Fruit fly (Drosophila melanogaster): ENCODE results near the gene Ubx.
A peak's percentile ranks its signal among the peaks of the same experiment; 100 is the strongest.

Ubx gene

DNA sequence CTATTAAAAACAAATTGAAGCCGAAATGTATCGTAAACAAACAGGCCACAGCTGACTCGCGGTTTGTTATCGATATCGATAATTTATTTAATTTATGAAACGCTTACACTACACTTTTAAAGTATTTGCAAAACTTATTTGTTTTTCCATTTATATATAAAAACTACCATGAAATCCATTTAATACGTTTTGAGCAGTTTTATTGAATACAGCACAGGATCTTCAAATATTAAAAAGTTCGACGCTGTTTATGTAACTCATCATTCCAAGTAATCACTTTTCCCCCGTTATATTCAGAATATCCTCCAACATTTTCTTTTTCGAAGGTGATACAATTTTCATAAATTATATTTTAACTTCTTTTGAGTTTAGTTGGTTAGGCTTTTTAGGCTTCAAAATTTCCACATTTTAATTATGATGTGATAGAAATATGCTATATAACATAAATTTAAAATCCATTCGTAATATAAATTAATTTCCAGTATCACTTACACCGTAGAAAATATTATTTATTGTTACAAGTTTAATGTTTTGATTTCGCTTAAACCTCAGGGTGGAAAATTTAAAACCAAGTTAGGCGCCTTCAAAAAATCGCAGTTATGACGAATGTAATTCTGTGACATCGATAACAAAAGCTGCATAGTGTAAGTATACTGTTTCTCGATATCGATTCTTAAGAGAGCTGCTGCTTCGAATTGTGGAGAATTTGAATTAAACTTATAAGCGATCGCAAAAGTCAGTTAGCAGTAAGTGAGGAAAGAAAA lies 87.1 kb downstream of the Ubx start, which contains the start of the genes CG10324 and CCT3 (continued):
- TF ChIP-seq CG11456 (GFP tag; IDR thresholded peaks at IDR 0.05) (no peak), CG12942 (GFP tag; optimal IDR thresholded peaks at IDR 0.05) (peak; percentile 31), CG4617 (GFP tag; optimal IDR thresholded peaks at IDR 0.05; ENCODE audit: borderline replicate concordance) (no peak), nerfin-2 (GFP tag; IDR thresholded peaks at IDR 0.05; ENCODE audit: partially characterized antibody) (0 out of 2 replicates have a peak, but pooled peaks have one; percentile 46), CG32772 (GFP tag; IDR thresholded peaks at IDR 0.05) (peak; percentile 47), Hsf (GFP tag; optimal IDR thresholded peaks at IDR 0.05) (peak; percentile 66), NfI (GFP tag; optimal IDR thresholded peaks at IDR 0.05) (peak; percentile 77), hb (GFP tag; IDR thresholded peaks at IDR 0.05; ENCODE audit: partially characterized antibody) (peak; percentile 38; the same call in 1 of the 3 replicates), gt (GFP tag; IDR thresholded peaks at IDR 0.05) (peak; percentile 27; the same call in 1 of the 2 replicates), CG8290 (GFP tag; optimal IDR thresholded peaks at IDR 0.05) (no peak), CG8290 (tag; optimal IDR thresholded peaks at IDR 0.05) (no peak), CG7928 (GFP tag; optimal IDR thresholded peaks at IDR 0.05) (peak; percentile 26), unc-4 (GFP tag; IDR thresholded peaks at IDR 0.05; ENCODE audit: partially characterized antibody) (peak; percentile 67), Rx (GFP tag; IDR thresholded peaks at IDR 0.05) (no peak; the same call in 1 of the 2 replicates), Hr3 (GFP tag; optimal IDR thresholded peaks at IDR 0.05) (peak; percentile 62), bsh (GFP tag; optimal IDR thresholded peaks at IDR 0.05) (peak in 1 of 2 experiments; percentile 67), Med (GFP tag) (peak; percentile 86), tin (GFP tag; optimal IDR thresholded peaks at IDR 0.05) (peak; percentile 50), hbn (GFP tag; IDR thresholded peaks at IDR 0.05; ENCODE audit: partially characterized antibody) (no peak; the same call in 1 of the 2 replicates), CG15011 (GFP tag; optimal IDR thresholded peaks at IDR 0.05) (no peak), chinmo (GFP tag; IDR thresholded peaks at IDR 0.05; ENCODE audit: partially characterized antibody) (0 out of 4 replicates have a peak, but pooled peaks have one; percentile 29), z (GFP tag; IDR thresholded peaks at IDR 0.05) (no peak), sima (GFP tag; optimal IDR thresholded peaks at IDR 0.05) (no peak), ssp (GFP tag; IDR thresholded peaks at IDR 0.05) (peak; percentile 90), CG6689 (GFP tag; IDR thresholded peaks at IDR 0.05) (peak; percentile 59; the same call in 1 of the 2 replicates), CG1233 (GFP tag; optimal IDR thresholded peaks at IDR 0.05) (peak; percentile 51), ase (GFP tag; IDR thresholded peaks at IDR 0.05) (peak; percentile 34; the same call in 1 of the 3 replicates), Jarid2 (GFP tag; optimal IDR thresholded peaks at IDR 0.05) (no peak), pfk (GFP tag; optimal IDR thresholded peaks at IDR 0.05) (no peak), Lpt (GFP tag; optimal IDR thresholded peaks at IDR 0.05) (no peak), CG8924 (tag; optimal IDR thresholded peaks at IDR 0.05) (peak; percentile 82), usp (GFP tag; optimal IDR thresholded peaks at IDR 0.05) (no peak), abd-A (tag; optimal IDR thresholded peaks at IDR 0.05) (no peak), CG15073 (GFP tag; optimal IDR thresholded peaks at IDR 0.05) (no peak), Hr39 (optimal IDR thresholded peaks at IDR 0.05) (no peak), wek (GFP tag; optimal IDR thresholded peaks at IDR 0.05) (peak; percentile 10), CG34422 (GFP tag; IDR thresholded peaks at IDR 0.05) (peak; percentile 48; the same call in 1 of the 3 replicates), fd96Cb (tag; optimal IDR thresholded peaks at IDR 0.05) (peak; percentile 70), E2f2 (GFP tag; IDR thresholded peaks at IDR 0.05) (peak; percentile 79), CG8281 (tag; optimal IDR thresholded peaks at IDR 0.05) (no peak), CG17829 (tag; optimal IDR thresholded peaks at IDR 0.05) (peak; percentile 68), sqz (GFP tag; optimal IDR thresholded peaks at IDR 0.05) (no peak), Ets65A (GFP tag) (peak; percentile 87), CG10431 (GFP tag; optimal IDR thresholded peaks at IDR 0.05) (no peak), B-H1 (GFP tag; IDR thresholded peaks at IDR 0.05) (0 out of 3 replicates have a peak, but pooled peaks have one; percentile 25), ewg (GFP tag; optimal IDR thresholded peaks at IDR 0.05) (no peak), CG34224 (GFP tag; IDR thresholded peaks at IDR 0.05; ENCODE audit: partially characterized antibody) (no peak; the same call in 2 of the 3 replicates), CG7963 (GFP tag; IDR thresholded peaks at IDR 0.05; ENCODE audit: partially characterized antibody) (peak; percentile 48; the same call in 1 of the 3 replicates), CG17912 (GFP tag; optimal IDR thresholded peaks at IDR 0.05) (peak; percentile 38)

Data from whole organism, embryonic.